Fruit fly (Drosophila melanogaster) whole organism, prepupa: ENCODE results near the gene CG31370.

Experiments
- CG10631 ChIP-seq: fragments of 200-800 bp; sonication (Bioruptor generic); optimal IDR thresholded peaks from 2 replicates; lab custom pipeline; 2016; ENCODE audit warnings: missing biosample characterization, missing genetic modification characterization
- CG10669 ChIP-seq: fragments of 200-800 bp; sonication (Bioruptor generic); optimal IDR thresholded peaks from 3 replicates; lab custom pipeline; 2018; ENCODE audit warnings: missing biosample characterization, mild to moderate bottlenecking, missing genetic modification characterization, moderate library complexity
- CG11762 ChIP-seq: fragments of 200-800 bp; sonication (Bioruptor generic); optimal IDR thresholded peaks from 3 replicates; lab custom pipeline; 2016; ENCODE audit warnings: missing biosample characterization, missing genetic modification characterization; ENCODE audit not compliant: insufficient read depth
- CG11902 ChIP-seq: fragments of 200-800 bp; sonication (Bioruptor generic); optimal IDR thresholded peaks from 3 replicates; lab custom pipeline; 2016; ENCODE audit warnings: missing biosample characterization, missing genetic modification characterization
- CG15336 ChIP-seq: fragments of 200-800 bp; sonication (Bioruptor generic); IDR thresholded peaks from 2 replicates; pipeline ENCODE4 v1.3.6; 2022; ENCODE audit warnings: missing biosample characterization, missing genetic modification characterization
- CG1621 ChIP-seq: fragments of 200-800 bp; sonication (Bioruptor generic); optimal IDR thresholded peaks from 3 replicates; lab custom pipeline; 2018; ENCODE audit warnings: missing biosample characterization, mild to moderate bottlenecking, missing genetic modification characterization
- CG16779 ChIP-seq: fragments of 200-800 bp; sonication (Bioruptor generic); optimal IDR thresholded peaks from 3 replicates; lab custom pipeline; 2017; ENCODE audit warnings: missing biosample characterization, mild to moderate bottlenecking, missing genetic modification characterization
- CG34406 ChIP-seq: fragments of 200-800 bp; sonication (Bioruptor generic); optimal IDR thresholded peaks from 3 replicates; lab custom pipeline; 2016; ENCODE audit warnings: missing biosample characterization, missing genetic modification characterization
- CG3919 ChIP-seq: fragments of 200-800 bp; sonication (Bioruptor generic); optimal IDR thresholded peaks from 3 replicates; lab custom pipeline; 2016; ENCODE audit warnings: missing biosample characterization, missing genetic modification characterization
- CG4318 ChIP-seq: fragments of 200-800 bp; sonication (Bioruptor generic); optimal IDR thresholded peaks from 3 replicates; lab custom pipeline; 2017; ENCODE audit warnings: missing biosample characterization, mild to moderate bottlenecking, missing genetic modification characterization
- CG6792 ChIP-seq: fragments of 200-800 bp; sonication (Bioruptor generic); optimal IDR thresholded peaks from 3 replicates; lab custom pipeline; 2016; ENCODE audit warnings: missing biosample characterization, missing genetic modification characterization
- CG7368 ChIP-seq: fragments of 200-800 bp; sonication (Bioruptor generic); optimal IDR thresholded peaks from 3 replicates; lab custom pipeline; 2016; ENCODE audit warnings: missing biosample characterization, missing genetic modification characterization
- CG8119 ChIP-seq: fragments of 200-800 bp; sonication (Bioruptor generic); IDR thresholded peaks from 3 replicates; pipeline ENCODE4 v1.3.6; 2022; ENCODE audit warnings: missing biosample characterization, missing genetic modification characterization
- CG8319 ChIP-seq: fragments of 200-800 bp; sonication (Bioruptor generic); optimal IDR thresholded peaks from 3 replicates; lab custom pipeline; 2016; ENCODE audit warnings: missing biosample characterization, missing genetic modification characterization
- CG8632 ChIP-seq: fragments of 200-800 bp; sonication (Bioruptor generic); optimal IDR thresholded peaks from 3 replicates; lab custom pipeline; 2016; ENCODE audit warnings: missing biosample characterization, missing genetic modification characterization
- CG9139 ChIP-seq: fragments of 200-800 bp; sonication (Bioruptor generic); optimal IDR thresholded peaks from 3 replicates; lab custom pipeline; 2017; ENCODE audit warnings: missing biosample characterization, mild to moderate bottlenecking, missing genetic modification characterization
- Eip75B ChIP-seq: fragments of 200-800 bp; sonication (Bioruptor generic); optimal IDR thresholded peaks from 3 replicates; lab custom pipeline; 2016; ENCODE audit warnings: missing biosample characterization, missing genetic modification characterization
- Ets21C ChIP-seq: fragments of 200-800 bp; sonication (Bioruptor generic); optimal IDR thresholded peaks from 3 replicates; lab custom pipeline; 2016; ENCODE audit warnings: missing biosample characterization, missing genetic modification characterization
- Ets96B ChIP-seq: fragments of 200-800 bp; optimal IDR thresholded peaks from 2 replicates; lab custom pipeline; 2019; ENCODE audit warnings: missing biosample characterization, mild to moderate bottlenecking, missing genetic modification characterization, moderate library complexity
- Hr39 ChIP-seq: fragments of 200-800 bp; sonication (Bioruptor generic); optimal IDR thresholded peaks from 2 replicates; lab custom pipeline; 2016; ENCODE audit warnings: missing biosample characterization, missing genetic modification characterization
- Lpt ChIP-seq: fragments of 200-800 bp; sonication (Bioruptor generic); optimal IDR thresholded peaks from 3 replicates; lab custom pipeline; 2016; ENCODE audit warnings: missing biosample characterization, missing genetic modification characterization
- Met ChIP-seq: fragments of 200-800 bp; sonication (Bioruptor generic); optimal IDR thresholded peaks from 3 replicates; lab custom pipeline; 2016; ENCODE audit warnings: missing biosample characterization, missing genetic modification characterization
- Smox ChIP-seq: fragments of 200-800 bp; sonication (Bioruptor generic); optimal IDR thresholded peaks from 3 replicates; lab custom pipeline; 2016; ENCODE audit warnings: missing biosample characterization, missing genetic modification characterization
- Sox102F ChIP-seq: fragments of 200-800 bp; sonication (Bioruptor generic); optimal IDR thresholded peaks from 2 replicates; lab custom pipeline; 2016; ENCODE audit warnings: missing biosample characterization, mild to moderate bottlenecking, missing genetic modification characterization
- Sox14 ChIP-seq: fragments of 200-800 bp; sonication (Bioruptor generic); optimal IDR thresholded peaks from 3 replicates; lab custom pipeline; 2016; ENCODE audit warnings: missing biosample characterization, missing genetic modification characterization
- Sox15 ChIP-seq: fragments of 200-800 bp; sonication (Bioruptor generic); optimal IDR thresholded peaks from 3 replicates; lab custom pipeline; 2016; ENCODE audit warnings: missing biosample characterization, missing genetic modification characterization
- achi ChIP-seq: fragments of 200-800 bp; sonication (Bioruptor generic); optimal IDR thresholded peaks from 3 replicates; lab custom pipeline; 2016; ENCODE audit warnings: missing biosample characterization, missing genetic modification characterization
- dsx ChIP-seq: fragments of 200-800 bp; optimal IDR thresholded peaks from 3 replicates; lab custom pipeline; 2019; ENCODE audit warnings: missing biosample characterization, mild to moderate bottlenecking, missing genetic modification characterization, moderate library complexity; ENCODE audit not compliant: poor library complexity, severe bottlenecking
- eg ChIP-seq: fragments of 200-800 bp; sonication (Bioruptor generic); IDR thresholded peaks from 3 replicates; pipeline ENCODE4 v1.3.6; 2022; ENCODE audit warnings: missing biosample characterization, missing genetic modification characterization
- esn ChIP-seq: fragments of 200-800 bp; sonication (Bioruptor generic); optimal IDR thresholded peaks from 2 replicates; lab custom pipeline; 2016; ENCODE audit warnings: missing biosample characterization, mild to moderate bottlenecking, missing genetic modification characterization, moderate library complexity
- fd59A ChIP-seq: fragments of 200-800 bp; sonication (Bioruptor generic); optimal IDR thresholded peaks from 2 replicates; lab custom pipeline; 2017; ENCODE audit warnings: missing biosample characterization, mild to moderate bottlenecking, missing genetic modification characterization, missing genetic modification reagents
- fd85E ChIP-seq: fragments of 200-800 bp; sonication (Bioruptor generic); optimal IDR thresholded peaks from 3 replicates; lab custom pipeline; 2016; ENCODE audit warnings: missing biosample characterization, missing genetic modification characterization
- fkh ChIP-seq: fragments of 200-800 bp; sonication (Bioruptor generic); optimal IDR thresholded peaks from 3 replicates; lab custom pipeline; 2017; ENCODE audit warnings: missing biosample characterization, mild to moderate bottlenecking, missing genetic modification characterization, moderate library complexity
- lz ChIP-seq: fragments of 200-800 bp; sonication (Bioruptor generic); optimal IDR thresholded peaks from 3 replicates; lab custom pipeline; 2016; ENCODE audit warnings: missing biosample characterization, missing genetic modification characterization
- spab ChIP-seq: fragments of 200-800 bp; sonication (Bioruptor generic); optimal IDR thresholded peaks from 2 replicates; lab custom pipeline; 2017; ENCODE audit warnings: missing biosample characterization, mild to moderate bottlenecking, missing genetic modification characterization, missing genetic modification reagents
- ss ChIP-seq, 2 experiments: fragments of 200-800 bp; sonication (Bioruptor generic); optimal IDR thresholded peaks; 2 replicates in 1 of 2; 3 replicates in 1 of 2; lab custom pipeline; 2017 to 2018; ENCODE audit warnings: mild to moderate bottlenecking in 2 of 2, missing biosample characterization in 2 of 2, missing genetic modification characterization in 2 of 2, moderate library complexity in 1 of 2
- svp ChIP-seq: fragments of 200-800 bp; sonication (Bioruptor generic); peaks from one replicate; lab custom pipeline; 2016; ENCODE audit warnings: missing biosample characterization, missing genetic modification characterization
- vri ChIP-seq: fragments of 200-800 bp; sonication (Bioruptor generic); optimal IDR thresholded peaks from 3 replicates; lab custom pipeline; 2016; ENCODE audit warnings: missing biosample characterization, mild to moderate bottlenecking, missing genetic modification characterization

The CG31370 gene

dm6 chr3R:25277112-25277511 is 25.2 kb upstream of the CG31370 start, which contains the start of gene CG10513:
TSS of gene CG10513 (minus strand) at chr3R:25277212.
- TF ChIP-seq CG8319 (GFP tag; lab: Kevin White, UChicago) (no peak), vri (peak; percentile 6)

dm6 chr3R:25279796-25280350 is 22.4 kb upstream of the CG31370 start, which contains the start of gene CG10514:
TSS of gene CG10514 (minus strand) at chr3R:25279846.
- TF ChIP-seq Sox15 (GFP tag; lab: Kevin White, UChicago) (no peak), achi (peak; percentile 12), Sox14 (GFP tag; lab: Kevin White, UChicago) (no peak), svp (GFP tag; lab: Kevin White, UChicago) (peak; percentile 26), CG16779 (tag; lab: Kevin White, UChicago) (no peak), Sox102F (peak; percentile 4), vri (peak; percentile 23), Smox (GFP tag; lab: Kevin White, UChicago) (no peak), Lpt (no peak), CG6792 (GFP tag; lab: Kevin White, UChicago) (no peak)

- no peak for TF ChIP-seq Eip75B (GFP tag; lab: Kevin White, UChicago)
- TF ChIP-seq fd85E (GFP tag; lab: Kevin White, UChicago): no peak
- no peak for TF ChIP-seq CG9139 (GFP tag; lab: Kevin White, UChicago)
- peak; percentile 23 for TF ChIP-seq Sox102F
- no peak for TF ChIP-seq CG3919 (GFP tag; lab: Kevin White, UChicago)
- peak; percentile 90 for TF ChIP-seq fkh (GFP tag; lab: Kevin White, UChicago)
- TF ChIP-seq Lpt: no peak
- TF ChIP-seq CG15336 (GFP tag; lab: Robert Waterston, UW): no peak
- no peak for TF ChIP-seq dsx
- TF ChIP-seq CG10669 (GFP tag; lab: Kevin White, UChicago): no peak
- no peak for TF ChIP-seq spab (GFP tag; lab: Kevin White, UChicago)
- peak; percentile 46 for TF ChIP-seq vri
- no peak for TF ChIP-seq CG8632
- no peak for TF ChIP-seq Ets96B (tag; lab: Kevin White, UChicago)
- no peak for TF ChIP-seq esn (GFP tag; lab: Kevin White, UChicago)
- no peak for TF ChIP-seq Ets21C
- TF ChIP-seq svp (GFP tag; lab: Kevin White, UChicago): peak; percentile 46
- TF ChIP-seq CG1621: no peak
Measured at dm6 chr3R:25281165-25281564, 21.1 kb upstream of the CG31370 start, which contains the start of gene CG11892. TSS of gene CG11892 (plus strand) at chr3R:25281548.

DNA sequence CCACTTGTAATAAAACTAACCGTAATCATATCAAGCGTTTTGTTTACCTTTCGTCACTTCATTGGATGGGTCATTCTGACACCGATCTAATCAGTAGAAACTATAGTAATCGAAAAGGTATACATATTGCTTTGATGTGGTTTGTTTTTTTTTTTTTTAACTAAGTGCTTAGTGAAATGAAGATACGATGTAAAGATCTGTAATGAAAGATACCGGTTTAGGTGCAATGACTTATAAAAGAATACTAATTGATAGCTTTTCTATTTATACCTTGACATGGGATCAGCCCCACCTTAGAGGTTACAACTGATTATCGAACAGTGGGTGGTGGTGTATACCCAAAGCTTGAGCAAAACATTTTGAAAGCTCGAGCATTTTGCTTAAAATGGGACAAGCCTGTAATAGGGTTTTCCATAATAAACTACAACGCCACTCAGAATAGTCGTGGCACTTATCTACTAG is 19.0 kb upstream of the CG31370 start, which contains the start of gene CG31300:
CG31300 (plus strand) TSS at position 412 of the 462 bp plus-strand sequence.
- no peak for TF ChIP-seq ss (GFP tag; optimal IDR thresholded peaks at IDR 0.05; lab: Kevin White, UChicago)
- no peak for TF ChIP-seq CG7368 (GFP tag; lab: Kevin White, UChicago)
- TF ChIP-seq Met (GFP tag; lab: Kevin White, UChicago): no peak
- no peak for TF ChIP-seq CG16779 (tag; lab: Kevin White, UChicago)
- TF ChIP-seq CG10631 (GFP tag; lab: Kevin White, UChicago): no peak
- TF ChIP-seq fd85E (GFP tag; lab: Kevin White, UChicago): no peak
- no peak for TF ChIP-seq CG11902 (GFP tag; lab: Kevin White, UChicago)
- TF ChIP-seq CG11762 (GFP tag; lab: Kevin White, UChicago): no peak
- TF ChIP-seq eg (GFP tag; lab: Robert Waterston, UW): no peak
- no peak for TF ChIP-seq lz (GFP tag; lab: Kevin White, UChicago)
- no peak for TF ChIP-seq achi
- TF ChIP-seq CG8319 (GFP tag; lab: Kevin White, UChicago): no peak
- TF ChIP-seq Hr39: no peak
- TF ChIP-seq Sox14 (GFP tag; lab: Kevin White, UChicago): no peak
- TF ChIP-seq CG34406: no peak
- no peak for TF ChIP-seq Ets21C
- no peak for TF ChIP-seq CG8119 (GFP tag; lab: Robert Waterston, UW)
- no peak for TF ChIP-seq Eip75B (GFP tag; lab: Kevin White, UChicago)
- no peak for TF ChIP-seq CG4318 (GFP tag; lab: Kevin White, UChicago)
- TF ChIP-seq fd59A: no peak
